Worm (Caenorhabditis elegans) whole organism, L3 larva: ENCODE data around the gene Y41D4B.4.

ENCODE experiments used
- R02D3.7 ChIP-seq: fragments of 150-350 bp; optimal IDR thresholded peaks from 2 replicates; lab custom pipeline; 2014; ENCODE audit warnings: missing biosample characterization, missing genetic modification characterization
- ZK546.5 ChIP-seq: sonication (generic microtip); optimal IDR thresholded peaks from 2 replicates; lab custom pipeline; 2017; ENCODE audit warnings: missing biosample characterization, missing genetic modification characterization
- aly-2 ChIP-seq: fragments of 150-350 bp; optimal IDR thresholded peaks from 2 replicates; lab custom pipeline; 2014; ENCODE audit warnings: missing biosample characterization, missing genetic modification characterization
- ama-1 ChIP-seq: fragments of 150-350 bp; optimal IDR thresholded peaks from 2 replicates; lab custom pipeline; 2018
- ceh-16 ChIP-seq: sonication (generic microtip); optimal IDR thresholded peaks from 2 replicates; lab custom pipeline; 2017; ENCODE audit warnings: missing biosample characterization, missing genetic modification characterization
- ceh-28 ChIP-seq: fragments of 150-350 bp; optimal IDR thresholded peaks from 2 replicates; lab custom pipeline; 2014; ENCODE audit warnings: missing biosample characterization, missing genetic modification reagents, missing genetic modification characterization
- ceh-82 ChIP-seq: fragments of 150-350 bp; optimal IDR thresholded peaks from 2 replicates; lab custom pipeline; 2014; ENCODE audit warnings: missing biosample characterization, missing genetic modification characterization
- ceh-9 ChIP-seq: sonication (generic microtip); optimal IDR thresholded peaks from 2 replicates; lab custom pipeline; 2018; ENCODE audit warnings: missing biosample characterization, missing genetic modification characterization
- daf-12 ChIP-seq: fragments of 150-350 bp; optimal IDR thresholded peaks from 2 replicates; lab custom pipeline; 2014; ENCODE audit warnings: missing biosample characterization, missing genetic modification reagents, missing genetic modification characterization
- egl-27 ChIP-seq: sonication (generic microtip); optimal IDR thresholded peaks from 4 replicates; lab custom pipeline; 2017; ENCODE audit warnings: missing biosample characterization, missing genetic modification reagents, missing genetic modification characterization
- egl-5 ChIP-seq: fragments of 150-350 bp; optimal IDR thresholded peaks from 2 replicates; lab custom pipeline; 2017; ENCODE audit warnings: missing biosample characterization, missing genetic modification reagents, missing genetic modification characterization, inconsistent platforms
- elt-1 ChIP-seq: fragments of 150-350 bp; optimal IDR thresholded peaks from 2 replicates; lab custom pipeline; 2014; ENCODE audit warnings: missing biosample characterization, missing genetic modification characterization
- elt-2 ChIP-seq: sonication (generic microtip); optimal IDR thresholded peaks from 2 replicates; lab custom pipeline; 2016; ENCODE audit warnings: missing genetic modification reagents, mild to moderate bottlenecking, missing genetic modification characterization, missing compliant biosample characterization
- elt-3 ChIP-seq, 3 experiments: fragments of 150-350 bp in 1 of 3; sonication (generic microtip) in 2 of 3; optimal IDR thresholded peaks; 2 replicates in 2 of 3; 4 replicates in 1 of 3; lab custom pipeline; 2014 to 2017; ENCODE audit warnings: missing biosample characterization in 3 of 3, missing genetic modification characterization in 3 of 3
- eor-1 ChIP-seq, 2 experiments: fragments of 150-350 bp; optimal IDR thresholded peaks; 2 replicates each; lab custom pipeline; 2014 to 2018; ENCODE audit warnings: missing biosample characterization in 2 of 2, missing genetic modification characterization in 2 of 2
- fkh-10 ChIP-seq: sonication (generic microtip); optimal IDR thresholded peaks from 2 replicates; lab custom pipeline; 2017; ENCODE audit warnings: missing biosample characterization, missing genetic modification reagents, missing genetic modification characterization
- fkh-2 ChIP-seq: fragments of 150-350 bp; optimal IDR thresholded peaks from 2 replicates; lab custom pipeline; 2014; ENCODE audit warnings: missing biosample characterization, missing genetic modification reagents, missing genetic modification characterization
- fos-1 ChIP-seq: fragments of 150-350 bp; optimal IDR thresholded peaks from 2 replicates; lab custom pipeline; 2014; ENCODE audit warnings: missing biosample characterization, missing genetic modification characterization
- hmg-11 ChIP-seq: sonication (generic microtip); optimal IDR thresholded peaks from 2 replicates; lab custom pipeline; 2016; ENCODE audit warnings: missing genetic modification characterization, missing compliant biosample characterization
- jun-1 ChIP-seq: fragments of 150-350 bp; optimal IDR thresholded peaks from 2 replicates; lab custom pipeline; 2014; ENCODE audit warnings: missing biosample characterization, missing genetic modification reagents, missing genetic modification characterization
- lin-15B ChIP-seq: fragments of 150-350 bp; optimal IDR thresholded peaks from 2 replicates; lab custom pipeline; 2014; ENCODE audit warnings: missing biosample characterization, missing genetic modification characterization
- lin-39 ChIP-seq: fragments of 150-350 bp; optimal IDR thresholded peaks from 2 replicates; lab custom pipeline; 2018; ENCODE audit warnings: missing biosample characterization, missing genetic modification reagents, missing genetic modification characterization
- lsy-12 ChIP-seq: sonication (generic microtip); optimal IDR thresholded peaks from 2 replicates; lab custom pipeline; 2016; ENCODE audit warnings: mild to moderate bottlenecking, missing genetic modification characterization, missing compliant biosample characterization
- mdl-1 ChIP-seq: fragments of 150-350 bp; optimal IDR thresholded peaks from 2 replicates; lab custom pipeline; 2014; ENCODE audit warnings: missing biosample characterization, missing genetic modification characterization
- mml-1 ChIP-seq: fragments of 150-350 bp; sonication (generic microtip); optimal IDR thresholded peaks from 3 replicates; lab custom pipeline; 2014; ENCODE audit warnings: missing biosample characterization, missing genetic modification characterization
- nfya-1 ChIP-seq: sonication (generic microtip); optimal IDR thresholded peaks from 2 replicates; lab custom pipeline; 2017; ENCODE audit warnings: missing genetic modification characterization, mild to moderate bottlenecking, missing compliant biosample characterization, antibody characterized with exemption, moderate library complexity; ENCODE audit not compliant: insufficient read depth
- nhr-11 ChIP-seq: fragments of 150-350 bp; optimal IDR thresholded peaks from 2 replicates; lab custom pipeline; 2014; ENCODE audit warnings: missing biosample characterization, missing genetic modification characterization
- nhr-12 ChIP-seq: fragments of 150-350 bp; optimal IDR thresholded peaks from 2 replicates; lab custom pipeline; 2014; ENCODE audit warnings: missing biosample characterization, missing genetic modification characterization
- nhr-23 ChIP-seq: fragments of 150-350 bp; optimal IDR thresholded peaks from 2 replicates; lab custom pipeline; 2014; ENCODE audit warnings: missing biosample characterization, missing genetic modification reagents, missing genetic modification characterization
- nhr-237 ChIP-seq: fragments of 150-350 bp; optimal IDR thresholded peaks from 2 replicates; lab custom pipeline; 2014; ENCODE audit warnings: missing biosample characterization, missing genetic modification characterization
- nhr-25 ChIP-seq: sonication (generic microtip); optimal IDR thresholded peaks from 2 replicates; lab custom pipeline; 2017; ENCODE audit warnings: missing biosample characterization, missing genetic modification characterization
- nhr-28 ChIP-seq: fragments of 150-350 bp; optimal IDR thresholded peaks from 2 replicates; lab custom pipeline; 2014; ENCODE audit warnings: missing biosample characterization, missing genetic modification characterization
- nhr-43 ChIP-seq: sonication (generic microtip); optimal IDR thresholded peaks from 2 replicates; lab custom pipeline; 2016; ENCODE audit warnings: mild to moderate bottlenecking, missing genetic modification characterization, missing compliant biosample characterization; ENCODE audit not compliant: poor library complexity, severe bottlenecking
- nhr-67 ChIP-seq: fragments of 150-350 bp; optimal IDR thresholded peaks from 2 replicates; lab custom pipeline; 2014; ENCODE audit warnings: missing biosample characterization, missing genetic modification characterization
- nhr-76 ChIP-seq: fragments of 150-350 bp; sonication (generic microtip); optimal IDR thresholded peaks from 5 replicates; lab custom pipeline; 2014; ENCODE audit warnings: missing biosample characterization, missing genetic modification characterization
- nhr-77 ChIP-seq: fragments of 150-350 bp; optimal IDR thresholded peaks from 2 replicates; lab custom pipeline; 2014; ENCODE audit warnings: missing biosample characterization, missing genetic modification characterization
- pha-4 ChIP-seq: fragments of 150-350 bp; optimal IDR thresholded peaks from 2 replicates; lab custom pipeline; 2014; ENCODE audit warnings: missing biosample characterization, missing genetic modification reagents, missing genetic modification characterization
- pqm-1 ChIP-seq: fragments of 150-350 bp; optimal IDR thresholded peaks from 2 replicates; lab custom pipeline; 2017; ENCODE audit warnings: missing biosample characterization, missing genetic modification characterization, inconsistent platforms
- sea-2 ChIP-seq: fragments of 150-350 bp; sonication (generic microtip); optimal IDR thresholded peaks from 4 replicates; lab custom pipeline; 2014; ENCODE audit warnings: missing biosample characterization, missing genetic modification reagents, missing genetic modification characterization
- skn-1 ChIP-seq: fragments of 150-350 bp; optimal IDR thresholded peaks from 2 replicates; lab custom pipeline; 2014; ENCODE audit warnings: missing biosample characterization, missing genetic modification characterization
- snpc-4 ChIP-seq: fragments of 150-350 bp; optimal IDR thresholded peaks from 2 replicates; lab custom pipeline; 2014; ENCODE audit warnings: missing biosample characterization, missing genetic modification characterization
- tbx-2 ChIP-seq: sonication (generic microtip); optimal IDR thresholded peaks from 2 replicates; lab custom pipeline; 2016; ENCODE audit warnings: mild to moderate bottlenecking, missing genetic modification characterization, missing compliant biosample characterization
- unc-39 ChIP-seq: sonication (generic microtip); optimal IDR thresholded peaks from 4 replicates; lab custom pipeline; 2017; ENCODE audit warnings: missing biosample characterization, missing genetic modification characterization
- unc-62 ChIP-seq: fragments of 150-350 bp; sonication (generic microtip); optimal IDR thresholded peaks from 4 replicates; lab custom pipeline; 2014; ENCODE audit warnings: missing biosample characterization, missing genetic modification reagents, missing genetic modification characterization
- zag-1 ChIP-seq: fragments of 150-350 bp; optimal IDR thresholded peaks from 2 replicates; lab custom pipeline; 2014; ENCODE audit warnings: missing biosample characterization, missing genetic modification characterization
- ztf-11 ChIP-seq: fragments of 150-350 bp; optimal IDR thresholded peaks from 2 replicates; lab custom pipeline; 2014; ENCODE audit warnings: missing biosample characterization, missing genetic modification characterization
- ztf-4 ChIP-seq: fragments of 150-350 bp; optimal IDR thresholded peaks from 2 replicates; lab custom pipeline; 2014; ENCODE audit warnings: missing biosample characterization, missing genetic modification characterization

Gene Y41D4B.4

ce11 chrIV:1708426-1708826, 48.5 kb downstream of the Y41D4B.4 start:
- TF ChIP-seq nhr-43 (tag; lab: Kevin White, UChicago) = peak; percentile 32
- TF ChIP-seq nhr-25 = peak; percentile 28
- TF ChIP-seq fkh-2 = no peak
- TF ChIP-seq hmg-11 (tag; lab: Kevin White, UChicago) = peak; percentile 3
- no peak for TF ChIP-seq zag-1 (tag; lab: Kevin White, UChicago)
- no peak for TF ChIP-seq nhr-237 (tag; lab: Kevin White, UChicago)
- peak; percentile 14 for TF ChIP-seq nfya-1 (tag; lab: Kevin White, UChicago)
- peak; percentile 80 for TF ChIP-seq aly-2
- TF ChIP-seq ZK546.5 = peak; percentile 8
- peak; percentile 57 for TF ChIP-seq ama-1

ce11 chrIV:1709002-1709401, 49.1 kb downstream of the Y41D4B.4 start:
- TF ChIP-seq nhr-43 (tag; lab: Kevin White, UChicago) (no peak), nhr-77 (tag; lab: Kevin White, UChicago) (no peak), ztf-4 (tag; lab: Kevin White, UChicago) (no peak), tbx-2 (tag; lab: Kevin White, UChicago) (no peak)

ce11 chrIV:1709695-1710315, 49.9 kb downstream of the Y41D4B.4 start, which contains the start of the genes pbs-1 and K08D12.3:
Gene pbs-1, minus strand, starts transcription at chrIV:1709745.
Gene K08D12.3, plus strand, starts transcription at chrIV:1710265.
- peak; percentile 78 for TF ChIP-seq nhr-43 (tag; lab: Kevin White, UChicago)
- no peak for TF ChIP-seq ztf-11
- TF ChIP-seq ceh-82 = peak; percentile 32
- TF ChIP-seq ceh-9 = no peak
- TF ChIP-seq ama-1 = peak; percentile 71
- peak; percentile 61 for TF ChIP-seq snpc-4 (tag; lab: Kevin White, UChicago)
- TF ChIP-seq mml-1 = no peak
- peak; percentile 89 for TF ChIP-seq lin-15B (tag; lab: Kevin White, UChicago)
- peak; percentile 38 for TF ChIP-seq nhr-77 (tag; lab: Kevin White, UChicago)
- no peak for TF ChIP-seq egl-27 (tag; lab: Kevin White, UChicago)
- no peak for TF ChIP-seq fkh-10
- TF ChIP-seq mdl-1 (tag; lab: Kevin White, UChicago) = no peak
- no peak for TF ChIP-seq fkh-2
- no peak for TF ChIP-seq aly-2
- TF ChIP-seq elt-2 (tag; lab: Kevin White, UChicago) = peak; percentile 61
- TF ChIP-seq daf-12 (tag; lab: Kevin White, UChicago) = no peak
- peak; percentile 41 for TF ChIP-seq lsy-12
- TF ChIP-seq nfya-1 (tag; lab: Kevin White, UChicago) = peak; percentile 91
- TF ChIP-seq egl-5 (tag; lab: Kevin White, UChicago) = peak; percentile 77
- no peak for TF ChIP-seq nhr-237 (tag; lab: Kevin White, UChicago)
- no peak for TF ChIP-seq fos-1
- no peak for TF ChIP-seq nhr-11 (tag; lab: Kevin White, UChicago)
- peak; percentile 26 for TF ChIP-seq tbx-2 (tag; lab: Kevin White, UChicago)
- no peak for TF ChIP-seq nhr-67 (tag; lab: Kevin White, UChicago)
- TF ChIP-seq skn-1 (tag; lab: Kevin White, UChicago) = peak; percentile 93
- no peak for TF ChIP-seq ceh-16 (tag; lab: Kevin White, UChicago)
- TF ChIP-seq zag-1 (tag; lab: Kevin White, UChicago) = no peak
- peak; percentile 60 for TF ChIP-seq jun-1 (tag; lab: Kevin White, UChicago)
- no peak for TF ChIP-seq eor-1 (tag; optimal IDR thresholded peaks at IDR 0.05; lab: Kevin White, UChicago)
- TF ChIP-seq sea-2 (GFP tag; lab: Kevin White, UChicago) = no peak
- no peak for TF ChIP-seq ztf-4 (tag; lab: Kevin White, UChicago)
- TF ChIP-seq pqm-1 (tag; lab: Kevin White, UChicago) = no peak
- no peak for TF ChIP-seq elt-1 (tag; lab: Kevin White, UChicago)
- peak; percentile 82 for TF ChIP-seq ZK546.5
- TF ChIP-seq unc-39 = no peak
- peak; percentile 91 for TF ChIP-seq nhr-23 (tag; lab: Kevin White, UChicago)
- no peak for TF ChIP-seq nhr-28
- no peak for TF ChIP-seq nhr-12 (tag; lab: Kevin White, UChicago)
- no peak for TF ChIP-seq unc-62 (GFP tag; lab: Kevin White, UChicago)
- peak; percentile 67 for TF ChIP-seq ceh-28
- peak; percentile 87 for TF ChIP-seq nhr-25
- TF ChIP-seq lin-39 (tag; lab: Kevin White, UChicago) = peak; percentile 84
- TF ChIP-seq elt-3 (tag; optimal IDR thresholded peaks at IDR 0.05; lab: Kevin White, UChicago) = no peak
- no peak for TF ChIP-seq nhr-76 (tag; lab: Kevin White, UChicago)
- peak; percentile 44 for TF ChIP-seq R02D3.7 (tag; lab: Kevin White, UChicago)
- peak; percentile 87 for TF ChIP-seq pha-4 (tag; lab: Kevin White, UChicago)
- peak; percentile 73 for TF ChIP-seq hmg-11 (tag; lab: Kevin White, UChicago)
